Worm (Caenorhabditis elegans) whole organism, L4/young adult: ENCODE data around the gene nspc-16.

Experiments
- dao-5 ChIP-seq: sonication (generic microtip); optimal IDR thresholded peaks from 2 replicates; lab custom pipeline; 2016; ENCODE audit warnings: missing genotype, missing genetic modification characterization, moderate library complexity, missing compliant biosample characterization
- him-1 ChIP-seq: sonication (generic microtip); optimal IDR thresholded peaks from 2 replicates; lab custom pipeline; 2016; ENCODE audit warnings: missing genotype, missing genetic modification reagents, missing genetic modification characterization, missing compliant biosample characterization

DNA sequence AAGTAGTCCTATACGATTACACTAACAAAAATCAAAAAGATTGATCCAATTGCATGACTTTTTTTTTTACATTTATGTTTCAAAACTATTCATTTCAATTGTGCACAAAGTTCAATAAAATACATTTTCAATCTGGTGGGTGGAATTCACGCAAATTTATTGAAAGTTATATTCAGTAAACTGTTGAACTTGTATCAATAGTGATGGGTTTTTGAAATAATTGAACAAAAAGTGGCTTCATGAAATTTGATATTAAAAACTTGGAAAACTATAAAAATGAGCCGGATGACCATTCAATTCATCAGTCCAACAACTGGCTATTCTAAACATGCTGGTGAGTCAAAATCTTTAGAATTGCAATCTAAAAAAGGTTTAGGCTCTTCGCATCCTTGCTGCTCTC lies at the start of gene nspc-16:
- TF ChIP-seq him-1 (tag; lab: Kevin White, UChicago) (no peak), dao-5 (tag; lab: Kevin White, UChicago) (no peak)
